Worm (Caenorhabditis elegans) whole organism, early embryonic: ENCODE data around the gene wht-3.

Experiments used
- B0310.2 ChIP-seq: sonication (generic microtip); optimal IDR thresholded peaks from 2 replicates; lab custom pipeline; 2016; ENCODE audit warnings: mild to moderate bottlenecking, missing genetic modification characterization, missing compliant biosample characterization
- F13C5.2 ChIP-seq: sonication (generic microtip); optimal IDR thresholded peaks from 2 replicates; lab custom pipeline; 2017; ENCODE audit warnings: mild to moderate bottlenecking, missing genetic modification characterization, inconsistent platforms, missing compliant biosample characterization
- aly-1 ChIP-seq: sonication (generic microtip); optimal IDR thresholded peaks from 2 replicates; lab custom pipeline; 2016; ENCODE audit warnings: missing genetic modification characterization, missing compliant biosample characterization
- ama-1 ChIP-seq: fragments of 150-350 bp; optimal IDR thresholded peaks from 2 replicates; lab custom pipeline; 2014
- ceh-36 ChIP-seq: sonication (generic microtip); optimal IDR thresholded peaks from 2 replicates; lab custom pipeline; 2016; ENCODE audit warnings: missing genetic modification characterization, inconsistent platforms, missing compliant biosample characterization
- hmbx-1 ChIP-seq: sonication (generic microtip); optimal IDR thresholded peaks from 2 replicates; lab custom pipeline; 2016; ENCODE audit warnings: mild to moderate bottlenecking, missing genetic modification characterization, missing compliant biosample characterization
- hmg-4 ChIP-seq: fragments of 200-800 bp; sonication (Bioruptor generic); optimal IDR thresholded peaks from 2 replicates; lab custom pipeline; 2018; ENCODE audit warnings: mild to moderate bottlenecking, missing genetic modification characterization, missing compliant biosample characterization
- hnd-1 ChIP-seq: sonication (generic microtip); optimal IDR thresholded peaks from 2 replicates; lab custom pipeline; 2016; ENCODE audit warnings: missing genetic modification characterization, missing compliant biosample characterization
- pes-1 ChIP-seq: fragments of 200-800 bp; sonication (Bioruptor generic); IDR thresholded peaks from 2 replicates; pipeline ENCODE4 v1.3.6; 2022; ENCODE audit warnings: missing genetic modification reagents, missing genetic modification characterization, missing compliant biosample characterization
- sea-1 ChIP-seq: fragments of 200-800 bp; sonication (Bioruptor generic); conservative IDR thresholded peaks from 2 replicates; pipeline ENCODE4 v1.3.6; 2022; ENCODE audit warnings: missing genetic modification characterization, missing compliant biosample characterization
- tbx-37 ChIP-seq: fragments of 200-800 bp; sonication (Bioruptor generic); conservative IDR thresholded peaks from 2 replicates; pipeline ENCODE4 v1.3.6; 2022; ENCODE audit warnings: missing genetic modification reagents, missing genetic modification characterization, missing compliant biosample characterization
- tra-4 ChIP-seq: sonication (generic microtip); optimal IDR thresholded peaks from 2 replicates; lab custom pipeline; 2017; ENCODE audit warnings: missing genetic modification characterization, missing compliant biosample characterization

- TF ChIP-seq aly-1 (tag; lab: Kevin White, UChicago) = peak; percentile 77
- peak; percentile 92 for TF ChIP-seq F13C5.2 (tag; lab: Kevin White, UChicago)
- no peak for TF ChIP-seq ama-1 (lab: Kevin White, UChicago)
- peak; percentile 93 for TF ChIP-seq sea-1 (GFP tag; lab: Robert Waterston, UW)
- TF ChIP-seq hmg-4 = peak; percentile 97
- peak; percentile 91 for TF ChIP-seq pes-1
- peak; percentile 80 for TF ChIP-seq tra-4 (tag; lab: Kevin White, UChicago)
- peak; percentile 61 for TF ChIP-seq hmbx-1 (tag; lab: Kevin White, UChicago)
- peak; percentile 82 for TF ChIP-seq tbx-37
- peak; percentile 93 for TF ChIP-seq ceh-36
- TF ChIP-seq B0310.2 (tag; lab: Kevin White, UChicago) = peak; percentile 82
- peak; percentile 80 for TF ChIP-seq hnd-1
These were observed 19.5 kb upstream of the wht-3 start, which contains the start of the genes rnf-121 and C16C10.4 for ce11 chrIII:4170903-4171377.
